Worm (Caenorhabditis elegans) whole organism, L1 larva: Measurements from ENCODE around the gene emb-1.
A peak's percentile ranks its signal among the peaks of the same experiment; 100 is the strongest.

Experiments
- C16A3.4 ChIP-seq: fragments of 150-350 bp; optimal IDR thresholded peaks from 2 replicates; lab custom pipeline; 2014; ENCODE audit warnings: missing biosample characterization, missing genetic modification characterization
- Y116A8C.19 ChIP-seq: sonication (generic microtip); optimal IDR thresholded peaks from 2 replicates; lab custom pipeline; 2016; ENCODE audit warnings: missing compliant biosample characterization, missing genetic modification characterization, borderline replicate concordance
- alr-1 ChIP-seq: fragments of 200-800 bp; sonication (Bioruptor generic); optimal IDR thresholded peaks from 2 replicates; lab custom pipeline; 2018; ENCODE audit warnings: borderline replicate concordance, mild to moderate bottlenecking, missing genetic modification characterization, missing compliant biosample characterization
- blmp-1 ChIP-seq: fragments of 150-350 bp; optimal IDR thresholded peaks from 2 replicates; lab custom pipeline; 2014; ENCODE audit warnings: missing biosample characterization, missing genetic modification characterization
- ceh-63 ChIP-seq: fragments of 200-800 bp; sonication (Bioruptor generic); optimal IDR thresholded peaks from 2 replicates; lab custom pipeline; 2018; ENCODE audit warnings: mild to moderate bottlenecking, missing genetic modification characterization, missing compliant biosample characterization
- ceh-88 ChIP-seq: fragments of 200-800 bp; sonication (Bioruptor generic); IDR thresholded peaks from 2 replicates; pipeline ENCODE4 v1.3.6; 2022; ENCODE audit warnings: missing genetic modification characterization, missing compliant biosample characterization
- ces-1 ChIP-seq: fragments of 150-350 bp; optimal IDR thresholded peaks from 2 replicates; lab custom pipeline; 2014; ENCODE audit warnings: missing biosample characterization, missing genetic modification reagents, missing genetic modification characterization
- dpl-1 ChIP-seq, 3 experiments: fragments of 150-350 bp in 2 of 3; sonication (generic microtip) in 1 of 3; optimal IDR thresholded peaks; 2 replicates each; lab custom pipeline; 2014 to 2017; ENCODE audit warnings: missing biosample characterization in 3 of 3, missing genetic modification characterization in 3 of 3, missing genetic modification reagents in 3 of 3
- efl-1 ChIP-seq, 4 experiments: fragments of 150-350 bp; optimal IDR thresholded peaks in 3 of 4; peaks in 1 of 4; 1 replicate in 1 of 4; 2 replicates in 3 of 4; lab custom pipeline; 2014; ENCODE audit warnings: missing biosample characterization in 2 of 4, missing genetic modification characterization in 2 of 4, missing genetic modification reagents in 2 of 4
- efl-3 ChIP-seq: fragments of 200-800 bp; sonication (Bioruptor generic); optimal IDR thresholded peaks from 2 replicates; lab custom pipeline; 2018; ENCODE audit warnings: mild to moderate bottlenecking, missing genetic modification characterization, missing compliant biosample characterization
- elt-2 ChIP-seq: sonication (generic microtip); optimal IDR thresholded peaks from 2 replicates; lab custom pipeline; 2016; ENCODE audit warnings: missing genetic modification characterization, mild to moderate bottlenecking, inconsistent platforms, missing compliant biosample characterization, missing genetic modification reagents
- elt-3 ChIP-seq, 6 experiments: fragments of 150-350 bp in 1 of 6; sonication (generic microtip); optimal IDR thresholded peaks; 2 replicates each; lab custom pipeline; 2017 to 2018; ENCODE audit warnings: missing biosample characterization in 6 of 6, missing genetic modification characterization in 6 of 6, inconsistent platforms in 1 of 6
- fkh-8 ChIP-seq: sonication (generic microtip); optimal IDR thresholded peaks from 2 replicates; lab custom pipeline; 2016; ENCODE audit warnings: mild to moderate bottlenecking, missing genetic modification characterization, missing compliant biosample characterization
- fos-1 ChIP-seq: fragments of 150-350 bp; optimal IDR thresholded peaks from 2 replicates; lab custom pipeline; 2014; ENCODE audit warnings: missing biosample characterization, missing genetic modification characterization
- grh-1 ChIP-seq: fragments of 200-800 bp; sonication (Bioruptor generic); IDR thresholded peaks from 2 replicates; pipeline ENCODE4 v1.3.6; 2022; ENCODE audit warnings: missing genetic modification reagents, missing genetic modification characterization, missing compliant biosample characterization
- hlh-17 ChIP-seq: fragments of 200-800 bp; sonication (Bioruptor generic); optimal IDR thresholded peaks from 2 replicates; lab custom pipeline; 2018; ENCODE audit warnings: missing genetic modification characterization, mild to moderate bottlenecking, missing compliant biosample characterization, moderate library complexity, borderline replicate concordance
- hlh-4 ChIP-seq: sonication (generic microtip); optimal IDR thresholded peaks from 2 replicates; lab custom pipeline; 2016; ENCODE audit warnings: mild to moderate bottlenecking, missing genetic modification characterization, missing compliant biosample characterization
- hpl-2 ChIP-seq: fragments of 150-350 bp; optimal IDR thresholded peaks from 2 replicates; lab custom pipeline; 2014; ENCODE audit warnings: missing biosample characterization, missing genetic modification reagents, missing genetic modification characterization
- isw-1 ChIP-seq: fragments of 200-800 bp; sonication (Bioruptor generic); IDR thresholded peaks from 2 replicates; pipeline ENCODE4 v1.3.6; 2022; ENCODE audit warnings: missing genetic modification characterization, missing compliant biosample characterization
- jun-1 ChIP-seq: fragments of 150-350 bp; optimal IDR thresholded peaks from 2 replicates; lab custom pipeline; 2014; ENCODE audit warnings: missing biosample characterization, missing genetic modification reagents, missing genetic modification characterization
- lin-13 ChIP-seq: fragments of 150-350 bp; optimal IDR thresholded peaks from 2 replicates; lab custom pipeline; 2014; ENCODE audit warnings: missing biosample characterization, missing genetic modification reagents, missing genetic modification characterization
- lin-14 ChIP-seq: fragments of 200-800 bp; sonication (Bioruptor generic); optimal IDR thresholded peaks from 2 replicates; lab custom pipeline; 2018; ENCODE audit warnings: mild to moderate bottlenecking, missing genetic modification characterization, moderate library complexity, missing compliant biosample characterization
- lin-39 ChIP-seq: fragments of 150-350 bp; optimal IDR thresholded peaks from 2 replicates; lab custom pipeline; 2014; ENCODE audit warnings: missing biosample characterization, missing genetic modification reagents, missing genetic modification characterization
- lsy-2 ChIP-seq, 2 experiments: fragments of 150-350 bp; optimal IDR thresholded peaks; 2 replicates each; lab custom pipeline; 2014; ENCODE audit warnings: missing biosample characterization in 2 of 2, missing genetic modification characterization in 2 of 2
- mab-9 ChIP-seq: fragments of 200-800 bp; sonication (Bioruptor generic); IDR thresholded peaks from 2 replicates; pipeline ENCODE4 v1.3.6; 2022; ENCODE audit warnings: missing genetic modification reagents, missing genetic modification characterization, missing compliant biosample characterization
- mef-2 ChIP-seq: fragments of 150-350 bp; optimal IDR thresholded peaks from 2 replicates; lab custom pipeline; 2014; ENCODE audit warnings: missing biosample characterization, missing genetic modification characterization
- mep-1 ChIP-seq: fragments of 150-350 bp; optimal IDR thresholded peaks from 2 replicates; lab custom pipeline; 2014; ENCODE audit warnings: missing biosample characterization, missing genetic modification characterization
- nhr-11 ChIP-seq: fragments of 150-350 bp; optimal IDR thresholded peaks from 2 replicates; lab custom pipeline; 2014; ENCODE audit warnings: missing biosample characterization, missing genetic modification characterization
- nhr-12 ChIP-seq: sonication (generic microtip); optimal IDR thresholded peaks from 2 replicates; lab custom pipeline; 2017; ENCODE audit warnings: missing biosample characterization, missing genetic modification characterization
- nhr-19 ChIP-seq: fragments of 200-800 bp; sonication (Bioruptor generic); conservative IDR thresholded peaks from 2 replicates; pipeline ENCODE4 v1.3.6; 2022; ENCODE audit warnings: missing genetic modification characterization, missing compliant biosample characterization
- nhr-20 ChIP-seq: sonication (generic microtip); optimal IDR thresholded peaks from 2 replicates; lab custom pipeline; 2016; ENCODE audit warnings: mild to moderate bottlenecking, missing genetic modification characterization, missing compliant biosample characterization
- nhr-237 ChIP-seq: fragments of 150-350 bp; optimal IDR thresholded peaks from 2 replicates; lab custom pipeline; 2014; ENCODE audit warnings: missing biosample characterization, missing genetic modification characterization
- nhr-28 ChIP-seq: fragments of 150-350 bp; optimal IDR thresholded peaks from 2 replicates; lab custom pipeline; 2014; ENCODE audit warnings: missing biosample characterization, missing genetic modification characterization
- nhr-71 ChIP-seq: sonication (generic microtip); optimal IDR thresholded peaks from 2 replicates; lab custom pipeline; 2016; ENCODE audit warnings: mild to moderate bottlenecking, missing genetic modification characterization, moderate library complexity, missing compliant biosample characterization
- nhr-77 ChIP-seq: fragments of 150-350 bp; optimal IDR thresholded peaks from 2 replicates; lab custom pipeline; 2014; ENCODE audit warnings: missing biosample characterization, missing genetic modification characterization
- nhr-84 ChIP-seq: sonication (generic microtip); optimal IDR thresholded peaks from 2 replicates; lab custom pipeline; 2017; ENCODE audit warnings: missing biosample characterization, missing genetic modification characterization
- nhr-85 ChIP-seq: sonication (generic microtip); peaks from one replicate; lab custom pipeline; 2016; ENCODE audit warnings: missing genetic modification characterization, inconsistent platforms, missing compliant biosample characterization
- pag-3 ChIP-seq: sonication (generic microtip); optimal IDR thresholded peaks from 2 replicates; lab custom pipeline; 2017; ENCODE audit warnings: missing genetic modification characterization, mild to moderate bottlenecking, missing compliant biosample characterization, antibody characterized with exemption, borderline replicate concordance; ENCODE audit not compliant: insufficient read depth
- rnt-1 ChIP-seq: sonication (generic microtip); optimal IDR thresholded peaks from 2 replicates; lab custom pipeline; 2016; ENCODE audit warnings: mild to moderate bottlenecking, missing genetic modification characterization, moderate library complexity, missing compliant biosample characterization
- skn-1 ChIP-seq: fragments of 150-350 bp; optimal IDR thresholded peaks from 2 replicates; lab custom pipeline; 2014; ENCODE audit warnings: missing biosample characterization, missing genetic modification characterization
- snu-23 ChIP-seq: sonication (generic microtip); optimal IDR thresholded peaks from 2 replicates; lab custom pipeline; 2016; ENCODE audit warnings: missing genetic modification characterization, missing compliant biosample characterization
- sptf-1 ChIP-seq: fragments of 150-350 bp; optimal IDR thresholded peaks from 2 replicates; lab custom pipeline; 2014; ENCODE audit warnings: missing biosample characterization, missing genetic modification characterization
- sup-37 ChIP-seq: fragments of 200-800 bp; sonication (Bioruptor generic); optimal IDR thresholded peaks from 2 replicates; lab custom pipeline; 2018; ENCODE audit warnings: mild to moderate bottlenecking, missing genetic modification characterization, missing compliant biosample characterization
- tbx-2 ChIP-seq: sonication (generic microtip); optimal IDR thresholded peaks from 2 replicates; lab custom pipeline; 2016; ENCODE audit warnings: missing genetic modification characterization, missing compliant biosample characterization
- tlp-1 ChIP-seq: fragments of 150-350 bp; optimal IDR thresholded peaks from 2 replicates; lab custom pipeline; 2014; ENCODE audit warnings: missing biosample characterization, missing genetic modification characterization
- unc-130 ChIP-seq: fragments of 150-350 bp; optimal IDR thresholded peaks from 2 replicates; lab custom pipeline; 2017; ENCODE audit warnings: missing biosample characterization, missing genetic modification characterization, inconsistent platforms
- vab-15 ChIP-seq: sonication (generic microtip); optimal IDR thresholded peaks from 2 replicates; lab custom pipeline; 2017; ENCODE audit warnings: missing genotype, mild to moderate bottlenecking, missing genetic modification characterization, missing compliant biosample characterization
- xbp-1 ChIP-seq: sonication (generic microtip); optimal IDR thresholded peaks from 2 replicates; lab custom pipeline; 2016; ENCODE audit warnings: missing genetic modification characterization, missing compliant biosample characterization
- zip-4 ChIP-seq: fragments of 200-800 bp; sonication (Bioruptor generic); optimal IDR thresholded peaks from 2 replicates; lab custom pipeline; 2018; ENCODE audit warnings: mild to moderate bottlenecking, missing genetic modification characterization, moderate library complexity, missing compliant biosample characterization
- ztf-11 ChIP-seq, 2 experiments: sonication (generic microtip); optimal IDR thresholded peaks; 2 replicates each; lab custom pipeline; 2016 to 2017; ENCODE audit warnings: missing genetic modification characterization in 2 of 2, missing biosample characterization in 1 of 2, missing compliant biosample characterization in 1 of 2

The emb-1 gene

DNA sequence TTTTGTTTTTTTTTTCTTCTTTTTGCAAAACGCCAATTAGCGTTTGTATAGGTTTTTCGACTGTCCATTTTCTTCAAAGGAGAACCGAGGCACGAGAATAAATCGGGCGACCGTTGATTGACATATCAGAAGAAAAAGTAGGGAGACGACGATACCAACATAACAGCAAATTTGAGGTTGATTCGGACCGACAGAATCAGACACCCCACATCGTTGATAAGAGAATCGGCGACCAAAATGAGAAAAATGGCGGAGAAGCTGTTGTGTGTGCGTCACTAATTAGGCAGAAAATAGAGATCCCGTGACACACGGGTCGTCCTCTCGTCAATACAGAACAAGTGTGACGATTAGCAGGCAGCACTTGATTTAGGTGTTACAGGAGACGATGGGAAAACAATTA lies 31.3 kb upstream of the emb-1 start (continued):
- TF ChIP-seq jun-1 (tag; lab: Kevin White, UChicago) (no peak), nhr-11 (tag; lab: Kevin White, UChicago) (no peak), fos-1 (tag; lab: Kevin White, UChicago) (no peak), ceh-88 (GFP tag; lab: Robert Waterston, UW) (no peak), mef-2 (tag; lab: Kevin White, UChicago) (no peak), fkh-8 (tag; lab: Kevin White, UChicago) (no peak), ztf-11 (tag; optimal IDR thresholded peaks at IDR 0.05; lab: Kevin White, UChicago) (no peak), skn-1 (tag; lab: Kevin White, UChicago) (no peak), nhr-19 (GFP tag; lab: Robert Waterston, UW) (no peak), grh-1 (GFP tag; lab: Robert Waterston, UW) (no peak), elt-3 (tag; optimal IDR thresholded peaks at IDR 0.05; lab: Kevin White, UChicago) (peak in 1 of 6 experiments; percentile 28), elt-2 (tag; lab: Kevin White, UChicago) (no peak), tlp-1 (no peak), ces-1 (GFP tag; lab: Kevin White, UChicago) (no peak), alr-1 (no peak), dpl-1 (GFP tag; optimal IDR thresholded peaks at IDR 0.05; lab: Kevin White, UChicago) (no peak), Y116A8C.19 (no peak), nhr-20 (tag; lab: Kevin White, UChicago) (peak; percentile 53), xbp-1 (tag; lab: Kevin White, UChicago) (no peak), blmp-1 (peak; percentile 17), ceh-63 (GFP tag; lab: Kevin White, UChicago) (no peak), lin-13 (GFP tag; lab: Kevin White, UChicago) (no peak), lsy-2 (tag; optimal IDR thresholded peaks at IDR 0.05; lab: Kevin White, UChicago) (no peak), isw-1 (GFP tag; lab: Robert Waterston, UW) (no peak), hlh-17 (no peak), nhr-12 (tag; lab: Kevin White, UChicago) (no peak), vab-15 (no peak), efl-3 (GFP tag; lab: Kevin White, UChicago) (no peak), mep-1 (tag; lab: Kevin White, UChicago) (no peak), mab-9 (GFP tag; lab: Robert Waterston, UW) (no peak)

DNA sequence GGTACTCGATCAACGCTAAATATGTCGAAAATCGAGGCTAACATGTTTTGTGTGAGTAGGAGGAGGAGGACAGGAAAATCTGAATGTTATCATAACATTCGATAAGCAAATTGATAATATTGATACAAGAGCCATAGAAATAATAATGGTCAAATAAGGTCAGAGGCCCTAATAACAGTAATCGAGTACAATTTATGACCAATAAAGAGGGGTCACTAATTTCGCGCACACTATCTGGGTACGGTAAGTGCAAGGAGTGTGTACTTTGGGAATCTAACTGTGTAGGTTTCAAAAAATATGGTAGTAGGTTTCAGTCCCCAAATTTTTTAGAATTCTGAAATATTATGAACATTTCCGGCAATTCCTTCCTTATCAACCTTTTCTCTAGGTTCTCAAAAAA lies 29.7 kb upstream of the emb-1 start:
- TF ChIP-seq nhr-237 (tag; lab: Kevin White, UChicago) (no peak), sup-37 (GFP tag; lab: Kevin White, UChicago) (no peak), pag-3 (tag; lab: Kevin White, UChicago) (no peak), lin-39 (tag; lab: Kevin White, UChicago) (no peak), efl-3 (GFP tag; lab: Kevin White, UChicago) (no peak), nhr-77 (tag; lab: Kevin White, UChicago) (no peak), rnt-1 (no peak), snu-23 (GFP tag; lab: Kevin White, UChicago) (no peak), sptf-1 (no peak), hlh-4 (tag; lab: Kevin White, UChicago) (no peak), nhr-84 (tag; lab: Kevin White, UChicago) (no peak), lsy-2 (tag; optimal IDR thresholded peaks at IDR 0.05; lab: Kevin White, UChicago) (no peak), unc-130 (no peak)

DNA sequence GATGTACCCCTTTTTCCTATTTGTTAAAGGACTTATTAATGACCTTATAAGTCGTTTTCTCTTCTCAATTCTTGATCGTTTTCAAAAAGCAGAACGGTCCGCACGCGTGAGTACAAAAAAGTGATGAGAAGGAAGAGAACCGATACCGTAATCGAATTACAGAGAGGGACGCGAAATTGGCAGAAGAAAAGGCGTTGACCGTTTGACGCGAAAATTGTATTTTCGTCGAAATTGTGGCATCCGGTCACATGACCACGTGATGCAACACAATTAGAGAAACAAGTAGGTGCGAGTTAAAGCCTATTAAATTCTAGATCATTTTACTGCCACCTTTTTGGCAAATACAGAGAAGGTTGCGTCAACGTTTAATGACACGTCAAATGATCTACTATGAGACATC lies 29.1 kb upstream of the emb-1 start:
- TF ChIP-seq zip-4 (GFP tag; lab: Kevin White, UChicago) (no peak), lin-14 (GFP tag; lab: Kevin White, UChicago) (peak; percentile 25), tbx-2 (tag; lab: Kevin White, UChicago) (peak; percentile 89), C16A3.4 (tag; lab: Kevin White, UChicago) (no peak), mef-2 (tag; lab: Kevin White, UChicago) (no peak), efl-1 (optimal IDR thresholded peaks at IDR 0.05; lab: Kevin White, UChicago) (no peak), efl-1 (GFP tag; optimal IDR thresholded peaks at IDR 0.05 in 1 of 2; lab: Kevin White, UChicago) (peak in 1 of 2 experiments; percentile 36), ztf-11 (tag; optimal IDR thresholded peaks at IDR 0.05; lab: Kevin White, UChicago) (no peak), nhr-85 (tag; lab: Kevin White, UChicago) (peak; percentile 68), nhr-28 (tag; lab: Kevin White, UChicago) (no peak), nhr-71 (tag; lab: Kevin White, UChicago) (peak; percentile 3), nhr-20 (tag; lab: Kevin White, UChicago) (peak; percentile 4), hpl-2 (GFP tag; lab: Kevin White, UChicago) (no peak)
